Fruit fly (Drosophila melanogaster) whole organism: ENCODE data around the gene CG15696.

Experiments
- CG8478 ChIP-seq: fragments of >200 bp; optimal IDR thresholded peaks from 2 replicates; lab custom pipeline; 2018; ENCODE audit warnings: inconsistent platforms
- Dll ChIP-seq: fragments of >200 bp; optimal IDR thresholded peaks from 2 replicates; lab custom pipeline; 2017
- EcR ChIP-seq, 2 experiments: fragments of >200 bp; optimal IDR thresholded peaks; 2 replicates each; lab custom pipeline; 2017; ENCODE audit warnings: missing biosample characterization in 2 of 2, missing genetic modification characterization in 2 of 2, missing genetic modification reagents in 2 of 2
- psq ChIP-seq: fragments of >200 bp; optimal IDR thresholded peaks from 2 replicates; lab custom pipeline; 2017
- usp ChIP-seq: fragments of >200 bp; optimal IDR thresholded peaks from 2 replicates; lab custom pipeline; 2017; ENCODE audit warnings: missing biosample characterization, missing genetic modification characterization, mixed read lengths

DNA sequence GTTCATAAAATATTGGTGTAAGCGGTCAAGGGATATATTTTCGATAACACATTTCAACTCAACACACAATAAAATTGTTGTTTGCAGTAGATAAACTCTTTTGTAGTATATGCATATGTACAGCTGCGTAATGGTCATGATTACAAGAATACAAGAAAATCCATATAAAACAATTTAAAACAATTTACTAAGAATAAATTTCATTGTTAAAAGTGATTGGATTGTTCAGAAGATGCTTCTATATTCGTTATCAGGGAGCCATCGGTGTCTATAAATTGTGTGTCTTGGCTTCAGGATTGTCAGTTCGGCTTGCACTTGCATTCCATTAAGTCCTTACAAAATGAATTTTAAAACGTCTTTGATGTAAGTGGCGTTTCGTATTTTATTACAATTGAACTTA lies 26.8 kb downstream of the CG15696 start, which contains the start of gene TotB:
- TF ChIP-seq Dll (lab: Kevin White, UChicago) (no peak), CG8478 (lab: Kevin White, UChicago) (no peak), EcR (GFP tag; optimal IDR thresholded peaks at IDR 0.05; lab: Kevin White, UChicago) (no peak), usp (GFP tag; lab: Kevin White, UChicago) (no peak), psq (lab: Kevin White, UChicago) (no peak)
